Worm (Caenorhabditis elegans): ENCODE measurements around the gene B0563.6.

B0563.6 gene

ce11 chrX:9172278-9172677, 34.8 kb downstream of the B0563.6 start, which contains the start of gene B0563.18:
TSS of gene B0563.18 (plus strand) at chrX:9172578.
- TF ChIP-seq lin-11 (tag; optimal IDR thresholded peaks at IDR 0.05) (no peak), elt-1 (tag; optimal IDR thresholded peaks at IDR 0.05) (no peak), fos-1 (tag; optimal IDR thresholded peaks at IDR 0.05) (no peak), C34F6.9 (tag; optimal IDR thresholded peaks at IDR 0.05) (no peak), snpc-4 (tag; optimal IDR thresholded peaks at IDR 0.05) (no peak), nhr-25 (tag; optimal IDR thresholded peaks at IDR 0.05) (no peak), sem-4 (tag; optimal IDR thresholded peaks at IDR 0.05) (no peak), ama-1 (optimal IDR thresholded peaks at IDR 0.05) (no peak), alr-1 (tag; optimal IDR thresholded peaks at IDR 0.05) (no peak), aly-2 (tag; optimal IDR thresholded peaks at IDR 0.05) (no peak), lin-39 (tag; optimal IDR thresholded peaks at IDR 0.05) (no peak), egl-27 (tag; optimal IDR thresholded peaks at IDR 0.05) (no peak), ceh-82 (tag; optimal IDR thresholded peaks at IDR 0.05) (no peak), zag-1 (tag; optimal IDR thresholded peaks at IDR 0.05) (no peak)

ce11 chrX:9172733-9173132, 35.2 kb downstream of the B0563.6 start:
- TF ChIP-seq nhr-10 (tag; optimal IDR thresholded peaks at IDR 0.05) (no peak), nhr-21 (tag; optimal IDR thresholded peaks at IDR 0.05) (no peak), C34F6.9 (tag; optimal IDR thresholded peaks at IDR 0.05) (no peak), ZK546.5 (tag; optimal IDR thresholded peaks at IDR 0.05) (no peak), blmp-1 (tag; optimal IDR thresholded peaks at IDR 0.05; ENCODE audit: insufficient read depth) (no peak), aly-2 (tag; optimal IDR thresholded peaks at IDR 0.05) (no peak), lin-11 (tag; optimal IDR thresholded peaks at IDR 0.05) (no peak), nhr-23 (tag; optimal IDR thresholded peaks at IDR 0.05) (no peak), egl-27 (tag; optimal IDR thresholded peaks at IDR 0.05) (no peak), ceh-16 (tag; optimal IDR thresholded peaks at IDR 0.05) (no peak), crh-2 (tag; optimal IDR thresholded peaks at IDR 0.05) (no peak), mbf-1 (tag; optimal IDR thresholded peaks at IDR 0.05) (no peak), unc-62 (GFP tag; optimal IDR thresholded peaks at IDR 0.05) (no peak), nhr-129 (tag; optimal IDR thresholded peaks at IDR 0.05) (no peak), gmeb-1 (tag; optimal IDR thresholded peaks at IDR 0.05) (no peak), peb-1 (tag; optimal IDR thresholded peaks at IDR 0.05) (no peak), nhr-11 (tag; optimal IDR thresholded peaks at IDR 0.05) (no peak), nhr-237 (tag; optimal IDR thresholded peaks at IDR 0.05) (no peak)

- no peak for TF ChIP-seq skn-1 (tag; optimal IDR thresholded peaks at IDR 0.05)
- no peak for TF ChIP-seq zag-1 (tag; optimal IDR thresholded peaks at IDR 0.05)
- no peak for TF ChIP-seq ztf-4 (tag; optimal IDR thresholded peaks at IDR 0.05)
- no peak for TF ChIP-seq nhr-25 (tag; optimal IDR thresholded peaks at IDR 0.05)
- no peak for TF ChIP-seq lin-11 (tag; optimal IDR thresholded peaks at IDR 0.05)
- TF ChIP-seq blmp-1 (tag; optimal IDR thresholded peaks at IDR 0.05; ENCODE audit: insufficient read depth): no peak
- TF ChIP-seq lin-13 (GFP tag; optimal IDR thresholded peaks at IDR 0.05): no peak
- no peak for TF ChIP-seq nhr-77 (tag; optimal IDR thresholded peaks at IDR 0.05)
- no peak for TF ChIP-seq C34F6.9 (tag; optimal IDR thresholded peaks at IDR 0.05)
Observed at ce11 chrX:9174409-9174808, 36.9 kb downstream of the B0563.6 start, which contains the start of gene B0563.8. TSS of gene B0563.8 (minus strand) at chrX:9174509.

ce11 chrX:9180823-9181222, 43.3 kb downstream of the B0563.6 start, which contains the start of gene Y81B9A.4:
TSS of gene Y81B9A.4 (minus strand) at chrX:9180923.
- no peak for TF ChIP-seq nhr-77 (tag; optimal IDR thresholded peaks at IDR 0.05)
- TF ChIP-seq aly-2 (tag; optimal IDR thresholded peaks at IDR 0.05): no peak
- no peak for TF ChIP-seq ama-1 (optimal IDR thresholded peaks at IDR 0.05)
- TF ChIP-seq unc-39 (tag; optimal IDR thresholded peaks at IDR 0.05): no peak
- TF ChIP-seq ztf-11 (tag; optimal IDR thresholded peaks at IDR 0.05): no peak
- TF ChIP-seq nhr-10 (tag; optimal IDR thresholded peaks at IDR 0.05): no peak
- TF ChIP-seq lin-11 (tag; optimal IDR thresholded peaks at IDR 0.05): no peak
- no peak for TF ChIP-seq ceh-16 (tag; optimal IDR thresholded peaks at IDR 0.05)
- no peak for TF ChIP-seq unc-55 (GFP tag; optimal IDR thresholded peaks at IDR 0.05)
- no peak for TF ChIP-seq nhr-23 (tag; optimal IDR thresholded peaks at IDR 0.05)
- no peak for TF ChIP-seq ztf-1 (GFP tag; conservative IDR thresholded peaks at IDR 0.05)
- TF ChIP-seq ztf-4 (tag; optimal IDR thresholded peaks at IDR 0.05): no peak
- no peak for TF ChIP-seq dmd-4 (tag; optimal IDR thresholded peaks at IDR 0.05)

DNA sequence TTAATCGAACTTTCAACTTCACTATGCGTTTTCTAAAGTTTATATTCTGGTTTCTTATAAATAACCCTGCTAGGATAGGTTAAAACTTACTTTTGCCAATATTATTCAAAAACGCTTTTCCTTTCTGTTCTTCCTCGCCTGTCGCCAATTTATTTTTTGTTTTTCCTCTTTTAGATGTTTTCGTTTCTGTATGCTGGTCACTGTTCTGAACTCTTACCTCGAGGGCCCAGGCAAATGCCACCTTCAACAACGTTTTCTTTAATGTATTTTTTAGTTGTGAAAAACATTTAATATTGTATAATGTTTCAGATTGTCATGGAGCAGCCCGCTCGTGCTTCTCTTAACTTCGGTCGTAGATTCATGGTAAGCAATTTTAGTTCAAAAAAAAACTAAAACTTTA, 44.6 kb downstream of the B0563.6 start, which contains the start of gene Y81B9A.3:
Gene Y81B9A.3 (plus strand): TSS at position 301 of the 400 bp plus-strand sequence.
- TF ChIP-seq fos-1 (tag; optimal IDR thresholded peaks at IDR 0.05): no peak
- no peak for TF ChIP-seq unc-62 (GFP tag; optimal IDR thresholded peaks at IDR 0.05)
- no peak for TF ChIP-seq nhr-10 (tag; optimal IDR thresholded peaks at IDR 0.05)
- no peak for TF ChIP-seq lin-13 (GFP tag; optimal IDR thresholded peaks at IDR 0.05)
- no peak for TF ChIP-seq alr-1 (tag; optimal IDR thresholded peaks at IDR 0.05)
- TF ChIP-seq mbf-1 (tag; optimal IDR thresholded peaks at IDR 0.05): no peak
- no peak for TF ChIP-seq R02D3.7 (tag; optimal IDR thresholded peaks at IDR 0.05)
- TF ChIP-seq ztf-1 (GFP tag; conservative IDR thresholded peaks at IDR 0.05): no peak
- no peak for TF ChIP-seq mdl-1 (tag; optimal IDR thresholded peaks at IDR 0.05)
- no peak for TF ChIP-seq Y55F3AM.14 (GFP tag; optimal IDR thresholded peaks at IDR 0.05)
- no peak for TF ChIP-seq nhr-12 (tag; optimal IDR thresholded peaks at IDR 0.05)
- no peak for TF ChIP-seq peb-1 (tag; optimal IDR thresholded peaks at IDR 0.05)

All from whole organism, L2 larva.